Worm (Caenorhabditis elegans) whole organism, mixed stage, embryonic: ENCODE data around the gene gly-4.

ENCODE experiments used
- M03D4.4 ChIP-seq: sonication (generic microtip); optimal IDR thresholded peaks from 2 replicates; lab custom pipeline; 2017; ENCODE audit warnings: mild to moderate bottlenecking, missing genetic modification characterization, missing compliant biosample characterization
- bed-3 ChIP-seq: fragments of 200-800 bp; sonication (Bioruptor generic); optimal IDR thresholded peaks from 3 replicates; lab custom pipeline; 2018; ENCODE audit warnings: mild to moderate bottlenecking, missing genetic modification characterization, moderate library complexity, missing compliant biosample characterization
- blmp-1 ChIP-seq: fragments of 150-350 bp; optimal IDR thresholded peaks from 2 replicates; lab custom pipeline; 2014; ENCODE audit warnings: missing biosample characterization, missing genetic modification characterization
- ceh-39 ChIP-seq: fragments of 150-350 bp; optimal IDR thresholded peaks from 2 replicates; lab custom pipeline; 2014; ENCODE audit warnings: missing biosample characterization, missing genetic modification characterization
- ceh-43 ChIP-seq: fragments of 200-800 bp; sonication (Bioruptor generic); optimal IDR thresholded peaks from 2 replicates; lab custom pipeline; 2018; ENCODE audit warnings: mild to moderate bottlenecking, missing genetic modification characterization, moderate library complexity, missing compliant biosample characterization
- ceh-83 ChIP-seq: fragments of 200-800 bp; sonication (Bioruptor generic); optimal IDR thresholded peaks from 2 replicates; lab custom pipeline; 2018; ENCODE audit warnings: mild to moderate bottlenecking, missing genetic modification characterization, missing compliant biosample characterization
- ces-1 ChIP-seq: fragments of 150-350 bp; optimal IDR thresholded peaks from 2 replicates; lab custom pipeline; 2014; ENCODE audit warnings: missing biosample characterization, missing genetic modification reagents, missing genetic modification characterization
- cnd-1 ChIP-seq: fragments of 200-800 bp; sonication (Bioruptor generic); optimal IDR thresholded peaks from 2 replicates; lab custom pipeline; 2018; ENCODE audit warnings: mild to moderate bottlenecking, missing genetic modification characterization, missing compliant biosample characterization
- drap-1 ChIP-seq: fragments of 200-800 bp; sonication (Bioruptor generic); optimal IDR thresholded peaks from 3 replicates; lab custom pipeline; 2018; ENCODE audit warnings: mild to moderate bottlenecking, missing genetic modification characterization, missing compliant biosample characterization
- elt-1 ChIP-seq: sonication (generic microtip); optimal IDR thresholded peaks from 2 replicates; lab custom pipeline; 2017; ENCODE audit warnings: missing genetic modification characterization, mild to moderate bottlenecking, missing compliant biosample characterization, antibody characterized with exemption, moderate library complexity, borderline replicate concordance; ENCODE audit not compliant: insufficient read depth
- elt-3 ChIP-seq: fragments of 150-350 bp; optimal IDR thresholded peaks from 2 replicates; lab custom pipeline; 2014; ENCODE audit warnings: missing biosample characterization, missing genetic modification characterization
- flh-1 ChIP-seq: fragments of 200-800 bp; sonication (Bioruptor generic); optimal IDR thresholded peaks from 2 replicates; lab custom pipeline; 2018; ENCODE audit warnings: mild to moderate bottlenecking, missing genetic modification characterization, moderate library complexity, missing compliant biosample characterization
- ham-2 ChIP-seq: fragments of 200-800 bp; sonication (Bioruptor generic); optimal IDR thresholded peaks from 2 replicates; lab custom pipeline; 2018; ENCODE audit warnings: mild to moderate bottlenecking, missing genetic modification characterization, missing compliant biosample characterization
- hlh-1 ChIP-seq: fragments of 150-350 bp; optimal IDR thresholded peaks from 2 replicates; lab custom pipeline; 2014; ENCODE audit warnings: missing biosample characterization, missing genetic modification reagents, missing genetic modification characterization
- lin-13 ChIP-seq: fragments of 150-350 bp; optimal IDR thresholded peaks from 2 replicates; lab custom pipeline; 2014; ENCODE audit warnings: missing biosample characterization, missing genetic modification characterization
- lin-32 ChIP-seq: fragments of 200-800 bp; sonication (Bioruptor generic); optimal IDR thresholded peaks from 2 replicates; lab custom pipeline; 2018; ENCODE audit warnings: mild to moderate bottlenecking, missing genetic modification characterization, missing compliant biosample characterization
- lsy-2 ChIP-seq: fragments of 150-350 bp; optimal IDR thresholded peaks from 2 replicates; lab custom pipeline; 2014; ENCODE audit warnings: missing biosample characterization, missing genetic modification characterization
- mab-5 ChIP-seq: fragments of 150-350 bp; optimal IDR thresholded peaks from 2 replicates; lab custom pipeline; 2014; ENCODE audit warnings: missing biosample characterization, missing genetic modification characterization
- mls-2 ChIP-seq: sonication (generic microtip); optimal IDR thresholded peaks from 2 replicates; lab custom pipeline; 2016; ENCODE audit warnings: mild to moderate bottlenecking, missing genetic modification characterization, moderate library complexity, missing compliant biosample characterization
- nhr-12 ChIP-seq: fragments of 150-350 bp; optimal IDR thresholded peaks from 2 replicates; lab custom pipeline; 2014; ENCODE audit warnings: missing biosample characterization, missing genetic modification characterization
- nhr-2 ChIP-seq: fragments of 150-350 bp; optimal IDR thresholded peaks from 2 replicates; lab custom pipeline; 2014; ENCODE audit warnings: missing biosample characterization, missing genetic modification characterization
- nhr-237 ChIP-seq: fragments of 150-350 bp; optimal IDR thresholded peaks from 2 replicates; lab custom pipeline; 2014; ENCODE audit warnings: missing biosample characterization, missing genetic modification characterization
- nhr-28 ChIP-seq: fragments of 150-350 bp; optimal IDR thresholded peaks from 2 replicates; lab custom pipeline; 2014; ENCODE audit warnings: missing biosample characterization, missing genetic modification characterization
- nhr-76 ChIP-seq: sonication (generic microtip); optimal IDR thresholded peaks from 2 replicates; lab custom pipeline; 2017; ENCODE audit warnings: missing biosample characterization, missing genetic modification characterization
- pha-4 ChIP-seq: fragments of 150-350 bp; optimal IDR thresholded peaks from 2 replicates; lab custom pipeline; 2018; ENCODE audit warnings: missing biosample characterization, missing genetic modification reagents, missing genetic modification characterization
- sem-2 ChIP-seq: fragments of 200-800 bp; sonication (Bioruptor generic); optimal IDR thresholded peaks from 2 replicates; lab custom pipeline; 2018; ENCODE audit warnings: mild to moderate bottlenecking, missing genetic modification characterization, missing compliant biosample characterization
- snpc-4 ChIP-seq: fragments of 150-350 bp; optimal IDR thresholded peaks from 2 replicates; lab custom pipeline; 2014; ENCODE audit warnings: missing biosample characterization, missing genetic modification characterization
- sptf-1 ChIP-seq: sonication (generic microtip); optimal IDR thresholded peaks from 2 replicates; lab custom pipeline; 2017; ENCODE audit warnings: mild to moderate bottlenecking, missing genetic modification characterization, moderate library complexity, missing compliant biosample characterization
- tbx-8 ChIP-seq: fragments of 200-800 bp; sonication (Bioruptor generic); optimal IDR thresholded peaks from 2 replicates; lab custom pipeline; 2018; ENCODE audit warnings: mild to moderate bottlenecking, missing genetic modification characterization, moderate library complexity, missing compliant biosample characterization
- unc-120 ChIP-seq: sonication (generic microtip); optimal IDR thresholded peaks from 2 replicates; lab custom pipeline; 2017; ENCODE audit warnings: missing genetic modification characterization, missing compliant biosample characterization; ENCODE audit not compliant: poor library complexity, severe bottlenecking
- unc-39 ChIP-seq: fragments of 150-350 bp; optimal IDR thresholded peaks from 2 replicates; lab custom pipeline; 2014; ENCODE audit warnings: missing biosample characterization, missing genetic modification characterization
- unc-62 ChIP-seq: fragments of 150-350 bp; optimal IDR thresholded peaks from 2 replicates; lab custom pipeline; 2014; ENCODE audit warnings: missing biosample characterization, missing genetic modification reagents, missing genetic modification characterization
- zip-8 ChIP-seq: fragments of 150-350 bp; optimal IDR thresholded peaks from 2 replicates; lab custom pipeline; 2014; ENCODE audit warnings: missing biosample characterization, missing genetic modification characterization
- ztf-11 ChIP-seq: fragments of 150-350 bp; optimal IDR thresholded peaks from 2 replicates; lab custom pipeline; 2014; ENCODE audit warnings: missing biosample characterization, missing genetic modification characterization

Gene gly-4

DNA sequence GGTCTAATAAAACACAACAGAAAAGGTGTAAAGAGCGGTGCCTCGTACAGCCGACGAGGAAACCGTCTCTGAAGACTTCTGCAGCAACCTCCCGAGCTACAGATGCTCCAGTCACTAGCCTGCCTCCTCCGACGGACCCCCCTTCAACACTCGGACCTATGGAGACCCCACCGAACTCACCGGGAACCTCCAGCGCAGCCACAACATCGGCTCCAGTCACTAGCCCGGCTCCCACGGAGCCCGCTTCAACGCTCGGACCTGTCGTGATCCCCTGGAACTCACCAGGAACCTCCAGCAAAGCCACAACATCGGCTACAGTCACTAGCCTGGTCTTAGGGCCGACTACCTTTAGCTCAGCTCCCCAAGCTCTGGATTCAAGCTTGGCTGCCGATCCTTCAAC, 34.9 kb downstream of the gly-4 start:
- TF ChIP-seq M03D4.4 (tag; lab: Kevin White, UChicago), result no peak
- no peak for TF ChIP-seq ztf-11
- no peak for TF ChIP-seq tbx-8 (GFP tag; lab: Kevin White, UChicago)
- no peak for TF ChIP-seq lsy-2 (tag; lab: Kevin White, UChicago)
- TF ChIP-seq unc-39 (tag; lab: Kevin White, UChicago), result no peak
- no peak for TF ChIP-seq elt-1 (tag; lab: Kevin White, UChicago)
- TF ChIP-seq pha-4 (tag; lab: Kevin White, UChicago), result no peak
- TF ChIP-seq lin-32 (GFP tag; lab: Kevin White, UChicago), result no peak
- TF ChIP-seq unc-120, result no peak
- TF ChIP-seq nhr-28, result no peak
- no peak for TF ChIP-seq mab-5 (tag; lab: Kevin White, UChicago)

DNA sequence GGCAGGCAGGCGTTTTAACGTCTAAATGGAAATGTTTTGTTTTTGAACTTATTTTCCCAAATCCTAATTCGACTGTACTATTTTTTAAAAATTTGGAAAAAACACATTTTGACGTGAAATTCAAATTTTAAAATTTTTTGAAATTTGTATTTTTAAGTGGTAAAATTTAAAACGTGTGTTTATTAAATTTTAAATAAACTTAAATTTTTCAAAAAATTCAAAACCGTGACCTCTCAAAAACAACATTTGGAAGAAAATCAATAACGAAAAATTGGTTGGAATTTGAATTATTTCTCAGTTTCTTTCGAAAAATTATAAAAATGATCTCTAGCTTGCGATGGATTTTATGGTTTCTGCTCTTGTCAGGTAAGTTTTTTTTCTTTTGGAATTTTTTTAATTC, 37.8 kb downstream of the gly-4 start, which contains the start of gene Y116F11B.8:
Gene Y116F11B.8, plus strand, starts transcription at position 301 of the 400 bp plus-strand sequence.
- TF ChIP-seq ces-1 (GFP tag; lab: Kevin White, UChicago) (no peak), sptf-1 (tag; lab: Kevin White, UChicago) (no peak), ceh-83 (GFP tag; lab: Kevin White, UChicago) (no peak), ceh-39 (tag; lab: Kevin White, UChicago) (no peak), nhr-2 (tag; lab: Kevin White, UChicago) (no peak), hlh-1 (no peak), unc-39 (tag; lab: Kevin White, UChicago) (no peak), nhr-12 (tag; lab: Kevin White, UChicago) (no peak), nhr-28 (no peak), unc-120 (no peak), elt-3 (no peak), nhr-76 (tag; lab: Kevin White, UChicago) (no peak), mls-2 (tag; lab: Kevin White, UChicago) (no peak), zip-8 (tag; lab: Kevin White, UChicago) (no peak), ceh-43 (GFP tag; lab: Kevin White, UChicago) (no peak), cnd-1 (tag; lab: Kevin White, UChicago) (no peak), flh-1 (GFP tag; lab: Kevin White, UChicago) (no peak), unc-62 (GFP tag; lab: Kevin White, UChicago) (no peak)
- TF ChIP-seq, all 35 proteins: peak for 0

DNA sequence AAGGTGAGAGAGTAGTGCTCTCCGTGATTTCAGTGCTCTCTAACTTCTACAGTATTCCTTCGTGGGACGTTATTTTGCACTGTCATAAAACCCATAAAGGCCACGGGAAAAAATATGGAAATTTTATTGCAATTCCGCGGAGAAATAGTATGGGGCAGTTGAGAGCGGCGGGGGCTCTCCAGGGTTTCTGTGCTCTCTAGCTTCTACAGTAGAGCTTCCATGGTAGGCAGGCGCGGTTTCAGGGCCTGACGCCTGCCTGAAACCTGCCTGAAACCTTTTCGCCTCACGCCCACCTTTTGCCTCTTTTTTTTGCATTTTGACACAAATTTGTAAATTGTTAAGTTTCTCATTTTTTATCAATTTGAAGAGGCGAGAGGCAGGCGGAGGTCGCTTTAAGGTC, 38.2 kb downstream of the gly-4 start:
- TF ChIP-seq M03D4.4 (tag; lab: Kevin White, UChicago), result no peak
- no peak for TF ChIP-seq ceh-43 (GFP tag; lab: Kevin White, UChicago)
- TF ChIP-seq mls-2 (tag; lab: Kevin White, UChicago), result no peak
- TF ChIP-seq snpc-4 (tag; lab: Kevin White, UChicago), result no peak
- no peak for TF ChIP-seq mab-5 (tag; lab: Kevin White, UChicago)
- no peak for TF ChIP-seq sem-2 (GFP tag; lab: Kevin White, UChicago)
- TF ChIP-seq lin-13 (tag; lab: Kevin White, UChicago), result no peak
- TF ChIP-seq ceh-83 (GFP tag; lab: Kevin White, UChicago), result no peak
- TF ChIP-seq elt-3, result no peak
- no peak for TF ChIP-seq zip-8 (tag; lab: Kevin White, UChicago)
- no peak for TF ChIP-seq nhr-237 (tag; lab: Kevin White, UChicago)
- no peak for TF ChIP-seq drap-1 (GFP tag; lab: Kevin White, UChicago)
- no peak for TF ChIP-seq bed-3 (GFP tag; lab: Kevin White, UChicago)
- TF ChIP-seq ham-2 (GFP tag; lab: Kevin White, UChicago), result no peak
- TF ChIP-seq elt-1 (tag; lab: Kevin White, UChicago), result no peak
- TF ChIP-seq blmp-1, result no peak

DNA sequence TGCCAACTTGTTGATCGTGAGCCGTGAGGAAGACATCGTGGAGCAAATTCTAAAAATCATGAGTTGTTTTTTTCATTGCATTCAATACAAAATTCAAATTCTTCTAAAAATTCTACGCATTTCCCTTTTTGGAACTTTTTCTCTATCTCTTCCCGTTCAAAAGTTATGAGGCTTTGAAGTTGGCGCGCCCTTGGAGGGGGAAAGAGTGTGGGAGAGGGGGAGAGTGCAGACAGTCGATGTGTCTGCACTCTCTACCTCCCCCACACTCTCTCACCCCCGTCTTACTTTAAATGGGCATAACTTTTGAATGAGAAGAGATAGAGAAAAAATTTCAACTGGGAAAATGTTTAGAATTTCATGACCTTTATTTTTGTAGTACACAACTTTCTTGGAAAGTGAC, 38.8 kb downstream of the gly-4 start:
- TF ChIP-seq ztf-11, result no peak
- no peak for TF ChIP-seq ceh-43 (GFP tag; lab: Kevin White, UChicago)
- TF ChIP-seq mls-2 (tag; lab: Kevin White, UChicago), result no peak
- TF ChIP-seq lin-13 (tag; lab: Kevin White, UChicago), result no peak
